Fruit fly (Drosophila melanogaster): ENCODE measurements around the gene Galt.
A peak's percentile ranks its signal among the peaks of the same experiment; 100 is the strongest.

The Galt gene

DNA sequence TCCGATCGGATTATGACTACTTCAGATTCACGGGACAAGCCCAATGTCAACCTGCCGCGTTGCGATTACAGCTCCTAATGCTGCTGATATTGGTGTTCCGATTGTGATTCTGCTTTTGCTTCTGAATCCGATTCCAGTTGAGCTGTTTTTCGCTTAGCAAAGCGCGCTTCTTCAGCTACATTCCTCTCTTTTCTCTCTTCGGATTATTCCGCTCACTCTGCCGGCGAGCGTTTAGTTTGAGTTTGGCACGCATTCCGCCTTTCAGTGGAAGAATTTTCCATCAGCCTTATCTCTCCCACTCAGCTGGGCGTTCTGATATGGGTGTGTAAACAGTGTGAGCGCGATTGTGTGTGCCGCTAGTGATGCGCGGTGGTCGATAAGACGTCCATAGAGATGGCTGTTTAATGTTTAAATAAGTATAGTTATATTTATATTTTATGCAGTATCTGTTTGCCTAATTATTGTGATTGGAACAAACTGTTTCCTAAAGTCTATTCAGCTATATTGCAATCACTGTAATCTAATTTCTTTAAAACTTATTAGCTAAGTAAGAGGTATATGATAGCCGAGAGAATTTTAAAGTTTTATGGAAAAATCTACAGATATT lies at the start of gene Galt:
Gene Galt (minus strand): TSS at position 315 of the 607 bp plus-strand sequence.
- TF ChIP-seq CTCF (optimal IDR thresholded peaks at IDR 0.05) (no peak), CG8478 (optimal IDR thresholded peaks at IDR 0.05) (no peak)

DNA sequence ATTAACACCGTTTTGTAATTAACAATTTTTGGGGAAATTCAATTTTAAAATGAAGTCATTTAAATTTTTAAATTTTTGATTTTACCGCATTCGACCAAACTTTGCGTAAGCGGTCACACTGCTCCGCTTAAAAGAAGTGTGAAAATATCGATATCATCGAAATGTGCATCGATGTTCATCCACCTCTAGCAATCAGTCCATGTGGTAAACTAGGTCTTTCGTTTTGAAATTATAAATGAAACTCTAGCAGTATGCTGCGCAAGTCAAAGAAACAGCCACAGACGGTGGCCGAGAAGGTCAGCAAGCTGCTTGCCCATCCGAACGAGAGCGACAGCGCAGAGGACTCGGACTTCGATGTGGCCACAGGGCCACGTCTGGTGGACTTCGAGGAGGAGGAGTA lies 49.6 kb upstream of the Galt start, which contains the start of gene Aatf:
Gene Aatf (plus strand): TSS at position 166 of the 400 bp plus-strand sequence.
- TF ChIP-seq CG8478 (optimal IDR thresholded peaks at IDR 0.05) = no peak
- TF ChIP-seq CTCF (optimal IDR thresholded peaks at IDR 0.05) = peak in 1 of 2 experiments; percentile 23

DNA sequence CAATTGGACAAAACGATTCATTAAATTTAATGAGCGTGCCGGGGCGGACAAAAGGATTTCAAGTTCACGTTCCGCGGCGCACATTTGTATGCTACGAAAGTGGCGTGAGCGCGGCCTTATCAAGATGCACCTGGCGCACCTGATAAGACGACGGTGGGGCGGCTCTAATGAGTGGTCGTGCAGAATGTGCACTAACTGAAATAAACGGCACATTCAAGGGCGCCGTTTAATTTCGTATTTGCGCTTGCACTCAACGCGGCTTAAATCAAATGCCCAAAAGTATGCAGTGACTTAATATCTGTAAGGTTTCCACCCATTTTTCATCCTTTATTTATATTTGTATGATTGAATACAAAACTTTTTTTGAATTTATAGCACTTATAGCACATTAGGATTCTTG lies 49.1 kb upstream of the Galt start:
- TF ChIP-seq CTCF (optimal IDR thresholded peaks at IDR 0.05) (no peak), CG8478 (optimal IDR thresholded peaks at IDR 0.05) (no peak)

DNA sequence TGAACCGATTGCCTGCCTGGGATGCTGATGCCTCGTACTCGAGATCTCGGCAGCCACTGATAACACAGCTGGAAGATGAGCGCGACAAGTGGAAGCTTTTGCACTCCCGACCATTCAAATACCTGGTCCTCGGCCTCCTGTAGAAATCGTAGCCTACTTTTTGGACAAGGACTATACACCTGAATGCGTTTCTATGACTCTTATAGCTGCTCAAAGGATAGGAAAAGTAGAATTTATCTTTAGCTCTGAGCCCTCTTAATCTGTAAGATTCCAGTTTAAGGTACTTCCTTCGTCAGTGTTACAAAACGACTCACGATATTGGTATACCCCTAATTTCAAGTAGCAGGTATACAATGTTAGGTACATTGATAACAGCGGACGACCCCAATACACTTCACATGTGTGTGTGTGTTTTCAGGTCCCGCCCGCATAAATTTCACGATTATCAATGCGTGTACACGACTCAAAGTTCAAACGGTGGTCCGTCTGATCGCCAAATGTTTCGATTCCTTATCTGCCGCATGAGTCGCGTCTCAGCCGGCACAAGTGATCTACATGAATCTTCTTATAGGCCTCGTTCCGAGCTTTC lies 48.4 kb upstream of the Galt start, which contains the start of gene AkhR:
Gene AkhR (minus strand): TSS at position 5 of the 589 bp plus-strand sequence.
- TF ChIP-seq CG8478 (optimal IDR thresholded peaks at IDR 0.05) (no peak), CTCF (optimal IDR thresholded peaks at IDR 0.05) (no peak)

DNA sequence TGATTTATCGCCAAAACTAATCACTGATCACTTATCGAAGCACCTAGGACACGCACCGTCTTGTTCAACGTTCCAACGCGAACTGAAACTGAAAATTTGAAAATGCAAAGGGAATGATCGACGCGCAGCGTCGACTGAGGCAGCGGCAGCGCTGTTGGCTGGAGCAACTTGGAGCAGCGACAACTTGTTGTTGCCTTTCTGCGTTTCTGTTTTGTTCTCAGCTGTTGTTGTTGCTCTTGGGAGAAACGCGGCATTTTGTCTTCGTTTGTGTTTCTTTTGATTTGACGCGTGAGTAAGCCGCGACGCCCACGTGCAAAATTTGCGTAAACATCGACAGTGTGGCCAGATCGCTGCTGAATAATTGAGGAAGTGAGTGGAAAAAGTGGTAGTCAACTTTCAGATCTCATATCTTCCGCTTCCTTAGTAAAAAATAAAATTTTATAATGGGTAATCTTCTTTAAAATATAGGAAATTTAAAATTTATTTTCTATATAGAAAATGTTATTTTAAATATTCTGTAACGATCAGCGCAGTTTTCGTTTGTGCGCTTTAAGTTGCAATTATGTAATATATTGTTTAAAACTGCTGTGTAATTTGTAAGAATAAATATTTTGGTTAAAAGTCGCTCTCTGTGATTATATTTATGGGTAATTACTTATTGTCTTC lies 41.3 kb upstream of the Galt start, which contains the start of gene Tsp:
Gene Tsp (minus strand): TSS at position 90 of the 666 bp plus-strand sequence.
- TF ChIP-seq CTCF (optimal IDR thresholded peaks at IDR 0.05) = no peak
- TF ChIP-seq CG8478 (optimal IDR thresholded peaks at IDR 0.05) = no peak

DNA sequence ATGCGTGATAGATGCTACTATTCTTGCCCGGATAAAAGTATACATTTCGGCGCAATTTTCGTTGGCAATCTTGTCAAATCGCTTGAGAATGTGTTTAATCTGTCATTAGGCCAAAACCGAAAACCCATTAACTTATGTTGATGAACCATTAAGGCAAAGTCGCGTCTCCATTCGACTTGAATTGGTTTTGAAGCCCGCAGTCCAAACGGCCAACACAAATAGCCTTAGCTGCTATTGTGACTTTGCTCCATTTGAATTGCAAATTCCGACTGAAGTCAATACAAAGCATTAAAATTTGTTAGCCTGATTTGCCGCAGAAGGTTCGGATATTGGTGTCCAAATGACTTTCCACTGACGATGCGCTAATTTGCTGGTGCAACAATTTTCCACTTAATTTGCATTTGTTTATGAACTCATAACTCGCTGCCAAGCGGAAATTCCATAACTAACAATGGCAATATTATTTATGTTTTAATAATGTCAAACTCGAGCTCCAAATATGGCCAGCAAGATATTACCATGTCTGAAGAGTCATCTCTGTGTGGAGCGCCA lies 38.6 kb upstream of the Galt start:
- no peak for TF ChIP-seq CTCF (optimal IDR thresholded peaks at IDR 0.05)
- no peak for TF ChIP-seq CG8478 (optimal IDR thresholded peaks at IDR 0.05)

DNA sequence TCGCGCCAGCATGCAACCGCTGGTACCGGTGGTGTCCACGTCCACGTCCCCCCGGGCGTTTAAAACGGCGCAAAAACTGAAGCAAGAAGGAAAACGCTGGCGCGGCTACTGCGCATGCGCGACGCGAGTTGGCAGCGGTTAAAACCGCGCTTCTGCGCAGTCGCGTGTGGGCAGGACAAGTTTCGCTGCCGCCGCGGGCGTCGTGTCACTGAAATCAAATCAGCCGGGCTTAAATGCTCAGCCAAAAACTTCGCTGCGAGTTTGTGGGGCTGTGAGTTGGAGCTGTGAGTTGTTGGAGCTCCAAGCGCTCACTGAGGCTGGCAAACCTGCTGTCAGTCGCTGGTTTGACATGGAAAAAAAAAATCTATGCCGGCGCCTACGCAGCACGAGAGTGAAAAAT lies 37.2 kb upstream of the Galt start:
- TF ChIP-seq CTCF (optimal IDR thresholded peaks at IDR 0.05) (no peak), CG8478 (optimal IDR thresholded peaks at IDR 0.05) (no peak)

DNA sequence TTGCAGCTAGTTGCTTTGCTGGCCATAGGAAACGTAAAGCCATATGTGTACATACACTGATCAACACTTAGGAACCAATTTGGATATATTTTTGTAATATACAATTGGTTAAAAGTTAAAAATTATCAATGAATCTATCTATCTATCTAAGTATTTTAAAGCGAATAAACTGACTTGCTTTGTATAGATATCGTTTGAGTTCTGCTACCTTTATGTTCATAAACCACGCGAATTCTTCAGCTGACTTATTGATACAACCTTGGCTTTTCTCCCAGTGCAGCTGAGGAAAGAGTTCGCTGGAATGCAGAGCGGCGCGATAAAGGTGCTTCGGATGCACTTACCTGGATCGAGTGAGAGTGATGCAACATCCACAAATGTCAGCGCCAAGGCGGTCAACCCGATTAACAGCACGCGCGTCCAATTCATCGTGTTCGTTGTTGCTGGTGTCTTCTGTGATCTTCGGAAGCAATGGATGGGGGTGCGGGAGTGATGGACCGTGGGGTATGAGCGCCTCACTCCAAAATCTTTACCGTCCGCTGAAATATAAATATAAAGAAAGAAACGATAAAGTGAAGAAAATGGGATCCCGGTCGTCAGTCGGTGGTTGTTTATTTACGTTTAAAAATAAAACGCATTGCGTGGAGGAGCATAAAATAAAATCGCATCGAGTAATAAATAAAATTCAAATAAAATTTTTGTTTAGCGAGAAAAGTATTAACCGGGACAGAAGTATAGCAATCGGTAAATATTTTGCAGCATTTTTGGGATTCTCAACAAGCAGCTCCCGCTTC lies 33.8 kb upstream of the Galt start:
- TF ChIP-seq CTCF (optimal IDR thresholded peaks at IDR 0.05) (no peak), CG8478 (optimal IDR thresholded peaks at IDR 0.05) (no peak)

DNA sequence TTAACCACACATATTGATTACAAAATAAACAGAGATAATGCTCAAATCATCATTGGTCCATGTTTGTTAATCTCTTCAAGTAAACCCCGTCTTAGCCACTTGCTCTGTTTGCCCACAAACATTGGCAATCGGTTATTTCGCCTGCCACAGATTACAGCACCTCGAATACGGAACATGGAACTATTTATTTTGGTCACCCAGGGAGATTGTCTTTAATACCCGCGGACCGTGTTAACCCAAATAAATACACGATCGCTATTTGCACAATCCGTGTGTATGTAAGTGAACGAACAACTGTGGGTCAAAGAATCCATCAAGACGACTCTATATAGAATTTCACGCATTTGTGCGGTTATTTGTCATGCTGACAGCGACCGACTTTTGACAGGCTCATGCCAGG lies 32.9 kb upstream of the Galt start:
- no peak for TF ChIP-seq CG8478 (optimal IDR thresholded peaks at IDR 0.05)
- TF ChIP-seq CTCF (optimal IDR thresholded peaks at IDR 0.05) = no peak

DNA sequence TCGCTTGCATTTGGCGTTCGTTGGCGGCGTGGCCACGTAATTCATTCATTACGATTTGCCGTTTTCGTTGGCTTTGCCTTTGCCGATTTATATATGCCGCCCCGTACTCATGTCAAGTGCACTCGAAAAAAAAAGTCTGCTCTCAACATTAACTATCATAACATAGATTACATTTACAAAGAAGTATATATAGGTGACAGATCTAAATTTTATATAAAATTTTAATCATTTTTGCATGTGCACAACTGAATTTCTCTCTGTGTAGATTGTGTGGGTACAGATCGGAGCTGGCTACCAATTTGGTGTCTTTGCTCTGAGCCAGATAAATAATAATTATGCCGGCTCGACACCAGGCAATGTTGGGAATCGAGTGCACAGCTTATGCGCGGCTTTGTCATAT lies 30.6 kb upstream of the Galt start:
- no peak for TF ChIP-seq CG8478 (optimal IDR thresholded peaks at IDR 0.05)
- no peak for TF ChIP-seq CTCF (optimal IDR thresholded peaks at IDR 0.05)

DNA sequence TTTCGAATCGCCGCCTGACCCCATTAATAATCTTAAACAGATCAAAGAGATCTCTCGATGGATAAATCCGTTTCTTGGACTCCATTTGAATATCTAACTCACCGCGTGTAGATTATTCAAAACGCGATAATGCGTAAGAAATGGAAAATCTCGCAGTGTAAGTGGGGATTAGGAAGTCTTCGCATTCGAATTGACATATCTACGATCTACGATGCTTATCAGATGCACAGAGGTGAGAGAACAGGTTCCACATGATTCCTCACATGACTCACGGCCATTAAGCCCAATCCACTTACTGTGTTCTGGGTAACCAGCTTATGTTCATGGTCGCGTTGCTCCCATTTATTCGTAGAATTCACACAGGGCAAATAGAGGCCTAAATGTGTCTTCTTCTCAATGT lies 28.4 kb upstream of the Galt start:
- TF ChIP-seq CTCF (optimal IDR thresholded peaks at IDR 0.05) (no peak), CG8478 (optimal IDR thresholded peaks at IDR 0.05) (no peak)

DNA sequence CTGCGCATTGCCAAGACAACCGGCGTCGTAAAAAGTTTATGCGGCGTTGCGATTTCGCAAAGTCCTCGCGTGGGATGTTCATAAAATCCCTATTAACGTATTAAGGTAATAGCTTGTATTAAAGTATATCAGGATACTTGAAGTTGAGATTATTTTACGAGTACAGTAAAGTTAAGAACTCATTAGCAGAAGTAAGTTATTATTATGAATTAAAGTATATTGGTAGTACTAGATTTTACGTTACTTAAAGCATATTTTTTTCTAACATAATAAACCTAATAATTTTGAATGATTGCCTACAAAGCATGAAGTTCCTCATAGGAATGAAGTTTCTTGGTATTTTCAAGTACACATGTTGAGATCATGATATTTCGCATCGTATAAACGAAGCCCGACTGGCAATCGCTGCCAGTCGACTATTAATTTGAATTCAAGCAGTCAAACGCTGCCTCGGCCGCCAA lies 26.0 kb upstream of the Galt start:
- no peak for TF ChIP-seq CTCF (optimal IDR thresholded peaks at IDR 0.05)
- no peak for TF ChIP-seq CG8478 (optimal IDR thresholded peaks at IDR 0.05)

DNA sequence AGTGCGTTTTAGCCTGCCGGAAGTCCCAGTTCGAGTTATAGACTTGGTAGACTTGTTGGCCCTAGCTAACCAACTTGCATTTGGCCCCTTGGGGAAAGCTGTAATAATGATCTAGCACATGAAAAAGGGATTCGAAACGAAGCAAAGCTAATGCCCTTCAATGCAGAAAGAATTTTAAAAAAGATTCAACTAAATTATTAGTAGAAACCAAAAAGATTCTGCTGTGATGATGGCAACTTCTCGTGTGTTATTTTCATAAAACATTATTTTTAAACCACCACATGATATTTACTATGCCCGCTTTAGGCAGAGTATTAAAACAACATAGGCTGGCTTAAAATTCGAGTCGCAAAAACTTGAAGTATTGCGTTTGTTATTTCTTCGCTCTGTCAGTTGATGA lies 24.2 kb upstream of the Galt start:
- TF ChIP-seq CTCF (optimal IDR thresholded peaks at IDR 0.05) (no peak), CG8478 (optimal IDR thresholded peaks at IDR 0.05) (no peak)

DNA sequence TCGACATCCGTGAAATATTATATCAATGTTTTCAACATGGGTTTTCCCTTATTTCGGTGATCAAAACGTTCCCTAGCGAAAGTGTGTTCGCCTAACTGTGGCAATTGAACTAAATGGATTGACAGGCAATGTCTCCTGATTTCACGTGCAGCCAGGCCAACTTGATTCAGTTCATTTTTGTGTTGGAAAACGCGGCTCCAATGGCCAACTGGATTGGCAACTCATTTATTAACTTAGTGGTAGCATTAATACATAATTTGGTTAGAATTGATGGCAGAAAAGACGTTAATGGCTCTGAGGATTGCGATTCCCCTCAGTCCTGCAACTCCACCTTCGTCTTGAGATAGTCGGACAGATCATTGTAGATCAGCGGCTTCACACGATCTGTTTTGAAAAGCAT lies 18.8 kb upstream of the Galt start, which contains the start of gene CG11327:
Gene CG11327 (minus strand): TSS at position 101 of the 400 bp plus-strand sequence.
- TF ChIP-seq CTCF (optimal IDR thresholded peaks at IDR 0.05) = no peak
- TF ChIP-seq CG8478 (optimal IDR thresholded peaks at IDR 0.05) = no peak

Measured in S2 (cell line).